Worm (Caenorhabditis elegans) whole organism, young adult: ENCODE data around the gene K05F1.9.

ENCODE experiments used
- ZK185.1 ChIP-seq: sonication (generic microtip); optimal IDR thresholded peaks from 2 replicates; lab custom pipeline; 2016; ENCODE audit warnings: mild to moderate bottlenecking, missing genetic modification characterization, missing compliant biosample characterization; ENCODE audit not compliant: poor library complexity, severe bottlenecking
- snpc-4 ChIP-seq, 5 experiments: fragments of 150-350 bp in 1 of 5; sonication (generic microtip) in 4 of 5; optimal IDR thresholded peaks; 2 replicates each; lab custom pipeline; 2014 to 2018; ENCODE audit warnings: missing genetic modification characterization in 5 of 5, missing biosample characterization in 3 of 5, antibody characterized with exemption in 2 of 5, mild to moderate bottlenecking in 2 of 5, missing compliant biosample characterization in 2 of 5, missing genotype in 2 of 5, moderate library complexity in 2 of 5, missing genetic modification reagents in 1 of 5

DNA sequence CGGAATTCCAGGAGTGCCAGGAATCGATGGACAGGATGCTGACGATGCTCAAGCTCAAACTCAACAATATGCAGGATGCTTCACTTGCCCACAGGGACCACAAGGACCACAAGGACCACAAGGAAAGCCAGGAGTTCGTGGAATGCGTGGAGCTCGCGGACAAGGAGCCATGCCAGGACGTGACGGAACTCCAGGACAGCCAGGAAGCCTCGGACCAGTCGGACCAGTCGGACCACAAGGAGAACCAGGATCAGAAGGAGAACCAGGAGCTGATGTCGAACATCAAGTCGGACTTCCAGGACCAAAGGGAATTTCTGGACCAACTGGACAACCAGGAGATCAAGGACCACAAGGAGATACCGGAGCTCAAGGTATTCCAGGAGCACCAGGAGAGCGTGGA, 30.4 kb upstream of the K05F1.9 start:
- TF ChIP-seq ZK185.1 (tag; lab: Kevin White, UChicago) (no peak), snpc-4 (GFP tag; optimal IDR thresholded peaks at IDR 0.05; lab: Kevin White, UChicago) (no peak), snpc-4 (tag; optimal IDR thresholded peaks at IDR 0.05; lab: Kevin White, UChicago) (no peak)
